Fruit fly (Drosophila melanogaster): ENCODE data around the gene rump.

The rump gene

DNA sequence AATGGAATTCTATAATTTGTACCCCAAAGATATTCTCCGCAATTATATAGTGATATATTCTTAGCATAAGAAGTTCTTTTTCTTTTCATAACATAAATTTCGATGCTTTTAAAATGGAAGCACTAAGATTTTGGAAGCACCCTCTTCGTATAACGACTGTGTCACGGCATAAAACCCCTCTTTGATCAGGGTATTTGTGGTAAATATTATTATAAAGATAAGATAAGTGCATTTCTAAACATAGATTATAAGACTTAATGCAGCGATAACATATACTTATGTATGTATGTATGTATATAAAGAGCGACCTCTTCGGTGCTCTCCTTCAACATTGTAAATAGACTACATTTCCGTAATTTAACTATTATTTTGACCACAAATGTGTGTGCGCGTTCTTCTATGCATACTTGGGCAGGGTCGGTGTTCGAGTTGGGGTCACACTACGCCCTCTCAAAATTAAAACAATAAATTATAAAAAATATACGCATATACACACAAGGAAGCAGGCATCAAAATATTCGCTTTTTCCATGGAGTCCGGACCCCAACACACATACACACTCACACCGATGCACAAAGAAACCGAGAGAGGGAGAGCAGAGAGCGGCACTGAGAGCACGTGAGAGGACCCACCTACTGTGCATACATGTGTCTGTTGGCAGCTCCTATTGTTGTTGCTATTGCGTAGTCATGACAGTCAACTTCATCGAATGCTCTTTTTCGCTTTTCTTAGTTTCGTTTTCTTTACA, 40.3 kb upstream of the rump start:
- TF ChIP-seq Ets98B (GFP tag; IDR thresholded peaks at IDR 0.05), result no peak
- TF ChIP-seq CG12605 (GFP tag; IDR thresholded peaks at IDR 0.05), result no peak
- no peak for TF ChIP-seq CG14655 (GFP tag; optimal IDR thresholded peaks at IDR 0.05)
- no peak for TF ChIP-seq CG10348 (GFP tag; IDR thresholded peaks at IDR 0.05)
- no peak for TF ChIP-seq rn (GFP tag; IDR thresholded peaks at IDR 0.05)
- peak; percentile 29 for TF ChIP-seq CG13204 (GFP tag; optimal IDR thresholded peaks at IDR 0.05)
- peak; percentile 53 for TF ChIP-seq EcR (GFP tag; optimal IDR thresholded peaks at IDR 0.05)
- no peak for TF ChIP-seq CG8159 (tag; optimal IDR thresholded peaks at IDR 0.05)
- peak; percentile 23 for TF ChIP-seq gl (tag; optimal IDR thresholded peaks at IDR 0.05)
- peak; percentile 60 for TF ChIP-seq Pif1B (GFP tag; optimal IDR thresholded peaks at IDR 0.05)
- peak; percentile 9 for TF ChIP-seq Pif1A (GFP tag; optimal IDR thresholded peaks at IDR 0.05)

DNA sequence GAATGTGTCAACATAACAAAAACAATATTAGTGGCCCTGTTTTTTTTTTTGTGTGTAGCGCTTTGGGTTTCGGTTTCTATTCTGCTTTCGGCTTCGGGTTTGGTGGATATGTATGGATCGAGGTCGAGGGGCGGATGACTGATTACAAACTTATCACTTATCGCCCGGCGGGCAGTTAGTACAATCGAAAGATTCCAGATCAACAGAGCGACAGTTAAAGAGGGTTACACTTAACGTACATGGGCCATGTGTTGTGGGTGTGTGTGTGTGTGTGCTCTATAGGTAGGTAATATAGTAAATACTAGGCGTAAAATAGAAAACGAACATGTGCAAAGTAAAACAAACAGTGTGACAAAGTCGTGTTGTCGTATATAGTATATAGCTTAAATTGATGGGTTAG, 38.6 kb upstream of the rump start:
- TF ChIP-seq CG15710 (tag; optimal IDR thresholded peaks at IDR 0.05), result no peak
- no peak for TF ChIP-seq CG12605 (GFP tag; IDR thresholded peaks at IDR 0.05)
- TF ChIP-seq Pif1A (GFP tag; optimal IDR thresholded peaks at IDR 0.05), result no peak
- no peak for TF ChIP-seq CG17806 (tag; optimal IDR thresholded peaks at IDR 0.05)
- TF ChIP-seq gl (tag; optimal IDR thresholded peaks at IDR 0.05), result no peak
- no peak for TF ChIP-seq CG34367 (tag; optimal IDR thresholded peaks at IDR 0.05)
- no peak for TF ChIP-seq CG32121 (GFP tag; IDR thresholded peaks at IDR 0.05)
- TF ChIP-seq Snoo (tag; optimal IDR thresholded peaks at IDR 0.05), result no peak
- no peak for TF ChIP-seq CG4496 (GFP tag; IDR thresholded peaks at IDR 0.05)
- TF ChIP-seq CG9948 (tag; optimal IDR thresholded peaks at IDR 0.05), result no peak
- no peak for TF ChIP-seq Ets98B (GFP tag; IDR thresholded peaks at IDR 0.05)
- TF ChIP-seq CG13204 (GFP tag; optimal IDR thresholded peaks at IDR 0.05), result no peak
- TF ChIP-seq CG8159 (tag; optimal IDR thresholded peaks at IDR 0.05), result no peak
- no peak for TF ChIP-seq fd96Ca (GFP tag; IDR thresholded peaks at IDR 0.05)
- no peak for TF ChIP-seq CG8301 (tag; optimal IDR thresholded peaks at IDR 0.05)
- no peak for TF ChIP-seq D1 (tag; optimal IDR thresholded peaks at IDR 0.05)
- TF ChIP-seq EcR (GFP tag; optimal IDR thresholded peaks at IDR 0.05), result no peak

- TF ChIP-seq CG8159 (tag; optimal IDR thresholded peaks at IDR 0.05), result no peak
- TF ChIP-seq CG13204 (GFP tag; optimal IDR thresholded peaks at IDR 0.05), result no peak
- TF ChIP-seq CG9948 (tag; optimal IDR thresholded peaks at IDR 0.05), result no peak
- no peak for TF ChIP-seq CG34367 (tag; optimal IDR thresholded peaks at IDR 0.05)
- no peak for TF ChIP-seq CG17806 (tag; optimal IDR thresholded peaks at IDR 0.05)
- no peak for TF ChIP-seq rn (GFP tag; IDR thresholded peaks at IDR 0.05)
- TF ChIP-seq EcR (GFP tag; optimal IDR thresholded peaks at IDR 0.05), result no peak
- TF ChIP-seq CG10348 (GFP tag; IDR thresholded peaks at IDR 0.05), result no peak
- no peak for TF ChIP-seq fd96Ca (GFP tag; IDR thresholded peaks at IDR 0.05)
- no peak for TF ChIP-seq CG14655 (GFP tag; optimal IDR thresholded peaks at IDR 0.05)
- no peak for TF ChIP-seq CG8301 (tag; optimal IDR thresholded peaks at IDR 0.05)
- no peak for TF ChIP-seq Ets98B (GFP tag; IDR thresholded peaks at IDR 0.05)
- no peak for TF ChIP-seq CG12605 (GFP tag; IDR thresholded peaks at IDR 0.05)
- TF ChIP-seq CG4496 (GFP tag; IDR thresholded peaks at IDR 0.05), result no peak
- TF ChIP-seq CG15710 (tag; optimal IDR thresholded peaks at IDR 0.05), result no peak
- TF ChIP-seq CG32121 (GFP tag; IDR thresholded peaks at IDR 0.05), result no peak
- TF ChIP-seq Pif1B (GFP tag; optimal IDR thresholded peaks at IDR 0.05), result no peak
- TF ChIP-seq Pif1A (GFP tag; optimal IDR thresholded peaks at IDR 0.05), result no peak
- TF ChIP-seq D1 (tag; optimal IDR thresholded peaks at IDR 0.05), result no peak
Measured at dm6 chr3R:9546808-9547381, 36.8 kb upstream of the rump start.

DNA sequence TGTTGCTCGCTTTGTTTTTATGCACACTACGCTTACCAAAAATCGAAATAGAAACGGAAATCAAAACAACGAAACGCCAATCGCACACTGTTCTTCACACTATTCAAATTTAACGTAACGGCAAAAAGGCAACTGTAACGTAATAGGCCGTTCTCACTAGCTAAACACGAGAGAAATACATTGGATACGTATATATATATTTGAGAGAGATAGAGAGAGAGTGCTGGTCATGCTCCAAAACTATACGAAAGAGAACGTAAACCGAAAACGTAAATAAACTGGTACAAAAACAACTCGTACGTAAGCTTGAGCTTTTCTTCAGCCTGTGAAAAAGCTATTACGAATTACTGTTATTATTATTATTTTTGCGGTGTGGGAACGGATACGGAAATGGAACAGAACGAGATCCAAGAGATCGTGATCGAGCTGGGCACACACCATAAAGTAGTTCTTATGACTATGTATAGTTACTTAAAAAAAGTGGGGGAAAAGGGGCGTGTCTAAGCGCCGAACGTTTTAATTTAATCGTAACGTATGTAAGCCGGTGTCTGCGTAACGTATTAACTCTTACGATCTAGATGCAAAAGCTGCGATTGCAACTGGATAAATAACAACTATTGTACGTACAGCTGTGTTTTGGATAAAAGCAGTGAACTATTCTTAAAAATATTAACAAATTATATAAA, 33.5 kb upstream of the rump start:
- TF ChIP-seq fd96Ca (GFP tag; IDR thresholded peaks at IDR 0.05), result no peak
- TF ChIP-seq EcR (GFP tag; optimal IDR thresholded peaks at IDR 0.05), result no peak
- no peak for TF ChIP-seq gl (tag; optimal IDR thresholded peaks at IDR 0.05)
- no peak for TF ChIP-seq CG34367 (tag; optimal IDR thresholded peaks at IDR 0.05)
- no peak for TF ChIP-seq CG10348 (GFP tag; IDR thresholded peaks at IDR 0.05)
- no peak for TF ChIP-seq Pif1A (GFP tag; optimal IDR thresholded peaks at IDR 0.05)
- no peak for TF ChIP-seq Snoo (tag; optimal IDR thresholded peaks at IDR 0.05)
- no peak for TF ChIP-seq CG32121 (GFP tag; IDR thresholded peaks at IDR 0.05)
- TF ChIP-seq CG17806 (tag; optimal IDR thresholded peaks at IDR 0.05), result no peak
- no peak for TF ChIP-seq rn (GFP tag; IDR thresholded peaks at IDR 0.05)
- TF ChIP-seq CG13204 (GFP tag; optimal IDR thresholded peaks at IDR 0.05), result no peak
- no peak for TF ChIP-seq CG4496 (GFP tag; IDR thresholded peaks at IDR 0.05)

DNA sequence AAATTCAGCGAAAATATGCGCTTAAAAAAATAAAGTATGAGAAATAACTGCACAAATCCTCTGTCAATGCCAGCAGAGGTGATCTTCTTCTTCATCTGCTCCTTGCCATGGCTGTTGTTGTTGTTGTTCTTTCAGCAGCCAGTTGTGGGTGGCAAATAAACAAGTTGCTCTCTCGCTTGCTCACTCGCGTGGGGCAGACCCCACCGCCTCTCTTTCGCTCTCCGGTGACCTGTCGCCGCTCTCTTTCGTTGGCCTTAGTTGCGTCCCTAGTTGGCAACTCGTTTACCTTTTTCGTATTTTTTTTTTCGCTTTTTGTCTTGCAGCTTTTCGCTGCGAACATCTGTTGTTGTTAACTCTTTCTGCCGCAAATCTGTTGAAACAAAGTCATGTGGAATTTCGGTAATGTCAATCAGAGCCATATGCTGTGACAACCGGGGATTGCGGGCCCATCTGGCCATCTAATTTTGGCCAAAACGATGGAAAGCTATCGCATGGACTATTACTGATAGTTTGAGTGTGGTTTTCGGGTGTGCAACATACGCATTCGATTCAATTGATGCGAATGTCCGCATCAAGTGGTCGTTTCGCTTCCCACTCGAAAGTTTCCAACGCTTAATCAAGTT, 24.6 kb upstream of the rump start:
- TF ChIP-seq EcR (GFP tag; optimal IDR thresholded peaks at IDR 0.05), result peak; percentile 69
- TF ChIP-seq Snoo (tag; optimal IDR thresholded peaks at IDR 0.05), result no peak
- TF ChIP-seq CG32121 (GFP tag; IDR thresholded peaks at IDR 0.05), result no peak
- no peak for TF ChIP-seq CG8301 (tag; optimal IDR thresholded peaks at IDR 0.05)
- TF ChIP-seq CG8159 (tag; optimal IDR thresholded peaks at IDR 0.05), result no peak
- peak; percentile 7; the same call in 1 of the 2 replicates for TF ChIP-seq Ets98B (GFP tag; IDR thresholded peaks at IDR 0.05)
- TF ChIP-seq CG10348 (GFP tag; IDR thresholded peaks at IDR 0.05), result no peak
- TF ChIP-seq Pif1A (GFP tag; optimal IDR thresholded peaks at IDR 0.05), result no peak
- TF ChIP-seq CG12605 (GFP tag; IDR thresholded peaks at IDR 0.05), result peak; percentile 53
- peak; percentile 27; the same call in 2 of the 3 replicates for TF ChIP-seq CG4496 (GFP tag; IDR thresholded peaks at IDR 0.05)
- TF ChIP-seq CG34367 (tag; optimal IDR thresholded peaks at IDR 0.05), result no peak
- no peak for TF ChIP-seq CG17806 (tag; optimal IDR thresholded peaks at IDR 0.05)
- no peak for TF ChIP-seq CG9948 (tag; optimal IDR thresholded peaks at IDR 0.05)
- no peak for TF ChIP-seq fd96Ca (GFP tag; IDR thresholded peaks at IDR 0.05)
- TF ChIP-seq Pif1B (GFP tag; optimal IDR thresholded peaks at IDR 0.05), result no peak
- no peak for TF ChIP-seq gl (tag; optimal IDR thresholded peaks at IDR 0.05)
- TF ChIP-seq CG14655 (GFP tag; optimal IDR thresholded peaks at IDR 0.05), result no peak

All from whole organism, pupa.